Worm (Caenorhabditis elegans) whole organism, young adult: Measurements from ENCODE around the gene unc-32.

ENCODE experiments used
- B0019.2 ChIP-seq: fragments of 200-800 bp; sonication (Bioruptor generic); conservative IDR thresholded peaks from 2 replicates; pipeline ENCODE4 v1.3.6; 2022; ENCODE audit warnings: missing genetic modification reagents, missing genetic modification characterization, missing compliant biosample characterization
- B0336.3 ChIP-seq: fragments of 200-800 bp; sonication (Bioruptor generic); IDR thresholded peaks from 2 replicates; pipeline ENCODE4 v1.3.6; 2022; ENCODE audit warnings: missing genetic modification characterization, missing compliant biosample characterization
- C06A6.2 ChIP-seq: fragments of 200-800 bp; sonication (Bioruptor generic); conservative IDR thresholded peaks from 2 replicates; pipeline ENCODE4 v1.3.6; 2022; ENCODE audit warnings: missing genetic modification characterization, missing compliant biosample characterization
- D2030.7 ChIP-seq: fragments of 200-800 bp; sonication (Bioruptor generic); IDR thresholded peaks from 2 replicates; pipeline ENCODE4 v1.3.6; 2022; ENCODE audit warnings: missing genetic modification reagents, missing genetic modification characterization, missing compliant biosample characterization
- F22D6.2 ChIP-seq: sonication (generic microtip); optimal IDR thresholded peaks from 2 replicates; lab custom pipeline; 2016; ENCODE audit warnings: mild to moderate bottlenecking, missing genetic modification characterization, missing compliant biosample characterization
- F23B12.7 ChIP-seq: sonication (generic microtip); optimal IDR thresholded peaks from 2 replicates; lab custom pipeline; 2017; ENCODE audit warnings: missing genetic modification characterization, mild to moderate bottlenecking, missing compliant biosample characterization, antibody characterized with exemption, moderate library complexity; ENCODE audit not compliant: insufficient read depth
- F33H1.4 ChIP-seq: fragments of 200-800 bp; sonication (Bioruptor generic); IDR thresholded peaks from 2 replicates; pipeline ENCODE4 v1.3.6; 2022; ENCODE audit warnings: missing genetic modification reagents, missing genetic modification characterization, missing compliant biosample characterization
- K12H6.12 ChIP-seq: fragments of 200-800 bp; sonication (Bioruptor generic); optimal IDR thresholded peaks from 2 replicates; lab custom pipeline; 2018; ENCODE audit warnings: mild to moderate bottlenecking, missing genetic modification characterization, missing compliant biosample characterization
- Y53F4B.3 ChIP-seq: fragments of 200-800 bp; sonication (Bioruptor generic); IDR thresholded peaks from 2 replicates; pipeline ENCODE4 v1.3.6; 2022; ENCODE audit warnings: missing genetic modification reagents, missing genetic modification characterization, missing compliant biosample characterization
- Y53G8AR.9 ChIP-seq: fragments of 200-800 bp; sonication (Bioruptor generic); conservative IDR thresholded peaks from 2 replicates; pipeline ENCODE4 v1.3.6; 2022; ENCODE audit warnings: missing genetic modification reagents, missing genetic modification characterization, missing compliant biosample characterization
- Y56A3A.18 ChIP-seq: fragments of 200-800 bp; sonication (Bioruptor generic); IDR thresholded peaks from 2 replicates; pipeline ENCODE4 v1.3.6; 2022; ENCODE audit warnings: missing genetic modification reagents, missing genetic modification characterization, missing compliant biosample characterization
- Y79H2A.3 ChIP-seq: fragments of 200-800 bp; sonication (Bioruptor generic); conservative IDR thresholded peaks from 2 replicates; pipeline ENCODE4 v1.3.6; 2022; ENCODE audit warnings: missing genetic modification reagents, missing genetic modification characterization, missing compliant biosample characterization
- akir-1 ChIP-seq: fragments of 200-800 bp; sonication (Bioruptor generic); optimal IDR thresholded peaks from 2 replicates; lab custom pipeline; 2018; ENCODE audit warnings: mild to moderate bottlenecking, missing genetic modification characterization, moderate library complexity, missing compliant biosample characterization
- ama-1 ChIP-seq, 3 experiments: fragments of 150-350 bp in 1 of 3; sonication (generic microtip) in 2 of 3; optimal IDR thresholded peaks; 2 replicates each; lab custom pipeline; 2014 to 2018; ENCODE audit warnings: missing biosample characterization in 2 of 3, missing genetic modification characterization in 2 of 3, missing genetic modification reagents in 2 of 3
- aptf-3 ChIP-seq: fragments of 200-800 bp; sonication (Bioruptor generic); IDR thresholded peaks from 2 replicates; pipeline ENCODE4 v1.3.6; 2022; ENCODE audit warnings: missing genetic modification characterization, missing compliant biosample characterization
- attf-6 ChIP-seq: fragments of 200-800 bp; sonication (Bioruptor generic); IDR thresholded peaks from 2 replicates; pipeline ENCODE4 v1.3.6; 2022; ENCODE audit warnings: missing genetic modification reagents, missing genetic modification characterization, missing compliant biosample characterization
- bed-1 ChIP-seq: fragments of 200-800 bp; sonication (Bioruptor generic); IDR thresholded peaks from 2 replicates; pipeline ENCODE4 v1.3.6; 2022; ENCODE audit warnings: missing genetic modification reagents, missing genetic modification characterization, missing compliant biosample characterization
- cebp-1 ChIP-seq, 2 experiments: fragments of 200-800 bp in 1 of 2; sonication (Bioruptor generic) in 1 of 2; sonication (generic microtip) in 1 of 2; IDR thresholded peaks in 1 of 2; optimal IDR thresholded peaks in 1 of 2; 2 replicates each; pipeline versions ENCODE4 v1.3.6 to Lab custom; 2017 to 2022; ENCODE audit warnings: missing compliant biosample characterization in 2 of 2, missing genetic modification characterization in 2 of 2, mild to moderate bottlenecking in 1 of 2, missing genetic modification reagents in 1 of 2, moderate library complexity in 1 of 2
- ceh-40 ChIP-seq: fragments of 200-800 bp; sonication (Bioruptor generic); IDR thresholded peaks from 2 replicates; pipeline ENCODE4 v1.3.6; 2022; ENCODE audit warnings: missing genetic modification characterization, missing compliant biosample characterization
- ceh-91 ChIP-seq: fragments of 200-800 bp; sonication (Bioruptor generic); IDR thresholded peaks from 2 replicates; pipeline ENCODE4 v1.3.6; 2022; ENCODE audit warnings: missing genetic modification reagents, missing genetic modification characterization, missing compliant biosample characterization
- chd-7 ChIP-seq: sonication (generic microtip); optimal IDR thresholded peaks from 2 replicates; lab custom pipeline; 2016; ENCODE audit warnings: mild to moderate bottlenecking, missing genetic modification characterization, moderate library complexity, missing compliant biosample characterization
- dox-1 ChIP-seq: fragments of 200-800 bp; sonication (Bioruptor generic); IDR thresholded peaks from 2 replicates; pipeline ENCODE4 v1.3.6; 2022; ENCODE audit warnings: missing genetic modification reagents, missing genetic modification characterization, missing compliant biosample characterization
- efl-1 ChIP-seq: fragments of 150-350 bp; optimal IDR thresholded peaks from 2 replicates; lab custom pipeline; 2014; ENCODE audit warnings: missing biosample characterization, missing genetic modification reagents, missing genetic modification characterization
- hsf-1 ChIP-seq: fragments of 200-800 bp; sonication (Bioruptor generic); IDR thresholded peaks from 2 replicates; pipeline ENCODE4 v1.3.6; 2022; ENCODE audit warnings: missing genetic modification reagents, missing genetic modification characterization, missing compliant biosample characterization
- lin-26 ChIP-seq: fragments of 200-800 bp; sonication (Bioruptor generic); IDR thresholded peaks from 2 replicates; pipeline ENCODE4 v1.3.6; 2022; ENCODE audit warnings: missing genetic modification reagents, missing genetic modification characterization, missing compliant biosample characterization
- madf-10 ChIP-seq: sonication (generic microtip); optimal IDR thresholded peaks from 2 replicates; lab custom pipeline; 2016; ENCODE audit warnings: mild to moderate bottlenecking, missing genetic modification characterization, missing compliant biosample characterization
- madf-6 ChIP-seq: fragments of 200-800 bp; sonication (Bioruptor generic); IDR thresholded peaks from 2 replicates; pipeline ENCODE4 v1.3.6; 2022; ENCODE audit warnings: missing genetic modification reagents, missing genetic modification characterization, missing compliant biosample characterization
- madf-8 ChIP-seq: fragments of 200-800 bp; sonication (Bioruptor generic); conservative IDR thresholded peaks from 2 replicates; pipeline ENCODE4 v1.3.6; 2022; ENCODE audit warnings: missing genetic modification reagents, missing genetic modification characterization, missing compliant biosample characterization
- mcd-1 ChIP-seq: fragments of 200-800 bp; sonication (Bioruptor generic); IDR thresholded peaks from 2 replicates; pipeline ENCODE4 v1.3.6; 2022; ENCODE audit warnings: missing genetic modification reagents, missing genetic modification characterization, missing compliant biosample characterization
- mes-4 ChIP-seq: sonication (generic microtip); optimal IDR thresholded peaks from 2 replicates; lab custom pipeline; 2016; ENCODE audit warnings: missing genotype, missing genetic modification characterization, missing compliant biosample characterization
- nfyb-1 ChIP-seq: fragments of 200-800 bp; sonication (Bioruptor generic); IDR thresholded peaks from 2 replicates; pipeline ENCODE4 v1.3.6; 2022; ENCODE audit warnings: missing genetic modification reagents, missing genetic modification characterization, missing compliant biosample characterization
- nhr-80 ChIP-seq: sonication (generic microtip); optimal IDR thresholded peaks from 2 replicates; lab custom pipeline; 2016; ENCODE audit warnings: missing genetic modification characterization, missing compliant biosample characterization
- pha-4 ChIP-seq: fragments of 150-350 bp; sonication (generic microtip); optimal IDR thresholded peaks from 2 replicates; lab custom pipeline; 2014; ENCODE audit warnings: missing biosample characterization, missing genetic modification reagents, missing genetic modification characterization
- rcor-1 ChIP-seq: fragments of 200-800 bp; sonication (Bioruptor generic); IDR thresholded peaks from 2 replicates; pipeline ENCODE4 v1.3.6; 2022; ENCODE audit warnings: missing genetic modification reagents, missing genetic modification characterization, missing compliant biosample characterization
- repo-1 ChIP-seq: sonication (generic microtip); optimal IDR thresholded peaks from 2 replicates; lab custom pipeline; 2017; ENCODE audit warnings: mild to moderate bottlenecking, missing genetic modification characterization, missing compliant biosample characterization
- sptf-2 ChIP-seq: fragments of 200-800 bp; sonication (Bioruptor generic); optimal IDR thresholded peaks from 2 replicates; lab custom pipeline; 2018; ENCODE audit warnings: mild to moderate bottlenecking, missing genetic modification characterization, missing compliant biosample characterization
- tlf-1 ChIP-seq: fragments of 200-800 bp; sonication (Bioruptor generic); optimal IDR thresholded peaks from 2 replicates; lab custom pipeline; 2018; ENCODE audit warnings: mild to moderate bottlenecking, missing genetic modification characterization, missing compliant biosample characterization
- unc-130 ChIP-seq: sonication (generic microtip); optimal IDR thresholded peaks from 2 replicates; lab custom pipeline; 2016; ENCODE audit warnings: missing genetic modification reagents, missing genetic modification characterization, missing compliant biosample characterization
- xnd-1 ChIP-seq: sonication (generic microtip); optimal IDR thresholded peaks from 2 replicates; lab custom pipeline; 2016; ENCODE audit warnings: missing genotype, missing genetic modification reagents, missing genetic modification characterization, missing compliant biosample characterization
- ztf-18 ChIP-seq: sonication (generic microtip); optimal IDR thresholded peaks from 2 replicates; lab custom pipeline; 2016; ENCODE audit warnings: missing genotype, mild to moderate bottlenecking, missing genetic modification characterization, missing compliant biosample characterization
- ztf-25 ChIP-seq: fragments of 200-800 bp; sonication (Bioruptor generic); IDR thresholded peaks from 2 replicates; pipeline ENCODE4 v1.3.6; 2022; ENCODE audit warnings: missing genetic modification reagents, missing genetic modification characterization, missing compliant biosample characterization
- ztf-26 ChIP-seq: sonication (generic microtip); optimal IDR thresholded peaks from 2 replicates; lab custom pipeline; 2017; ENCODE audit warnings: missing genetic modification characterization, missing compliant biosample characterization
- ztf-28 ChIP-seq: fragments of 200-800 bp; sonication (Bioruptor generic); IDR thresholded peaks from 2 replicates; pipeline ENCODE4 v1.3.6; 2022; ENCODE audit warnings: missing genetic modification reagents, missing genetic modification characterization, missing compliant biosample characterization
- ztf-6 ChIP-seq: fragments of 200-800 bp; sonication (Bioruptor generic); IDR thresholded peaks from 2 replicates; pipeline ENCODE4 v1.3.6; 2022; ENCODE audit warnings: missing genetic modification reagents, missing genetic modification characterization, missing compliant biosample characterization

The unc-32 gene

DNA sequence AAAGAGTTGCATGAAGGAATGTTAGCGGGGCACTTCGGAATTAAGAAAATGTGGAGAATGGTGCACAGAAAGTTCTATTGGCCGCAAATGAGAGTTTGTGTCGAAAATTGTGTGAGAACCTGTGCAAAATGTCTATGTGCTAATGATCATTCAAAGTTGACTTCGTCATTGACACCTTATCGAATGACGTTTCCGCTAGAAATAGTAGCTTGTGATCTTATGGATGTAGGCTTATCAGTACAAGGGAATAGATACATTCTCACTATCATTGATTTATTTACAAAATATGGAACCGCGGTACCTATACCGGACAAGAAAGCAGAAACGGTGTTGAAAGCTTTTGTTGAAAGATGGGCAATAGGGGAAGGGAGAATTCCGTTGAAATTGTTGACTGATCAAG is 46.9 kb upstream of the unc-32 start:
- TF ChIP-seq nhr-80 (tag; lab: Kevin White, UChicago) (peak; percentile 62), ztf-6 (GFP tag; lab: Robert Waterston, UW) (no peak), cebp-1 (GFP tag; IDR thresholded peaks at IDR 0.05; lab: Robert Waterston, UW) (no peak), cebp-1 (tag; optimal IDR thresholded peaks at IDR 0.05; lab: Kevin White, UChicago) (no peak)

DNA sequence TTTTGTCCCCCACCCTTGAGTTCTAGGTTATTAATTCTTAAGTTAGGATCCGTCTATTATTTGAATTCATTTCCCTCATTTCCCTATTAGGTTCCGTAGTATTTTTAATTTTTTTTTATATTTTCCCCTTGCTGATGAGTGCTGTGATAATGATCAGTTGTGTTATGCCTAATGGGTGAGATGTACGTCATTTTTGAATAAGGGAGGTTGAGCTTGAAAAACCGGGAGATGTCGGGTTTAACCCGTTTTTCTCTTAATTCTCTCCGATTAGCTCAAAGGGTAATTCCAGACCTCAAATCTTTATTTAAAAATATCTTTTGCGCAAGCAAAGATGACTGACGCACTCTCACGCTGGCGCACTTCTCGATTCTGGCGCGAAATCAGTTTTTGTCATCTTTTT is 44.7 kb upstream of the unc-32 start:
- TF ChIP-seq Y53G8AR.9 (GFP tag; lab: Robert Waterston, UW), result peak; percentile 47; the same call in 1 of the 2 replicates
- peak; percentile 27; the same call in 1 of the 2 replicates for TF ChIP-seq rcor-1 (GFP tag; lab: Robert Waterston, UW)
- TF ChIP-seq Y79H2A.3, result peak; percentile 94
- TF ChIP-seq ztf-25 (GFP tag; lab: Robert Waterston, UW), result 0 out of 2 replicates have a peak, but pooled peaks have one; percentile 57
- 0 out of 2 replicates have a peak, but pooled peaks have one; percentile 65 for TF ChIP-seq aptf-3
- TF ChIP-seq madf-8, result 0 out of 2 replicates have a peak, but pooled peaks have one; percentile 48
- 0 out of 2 replicates have a peak, but pooled peaks have one; percentile 7 for TF ChIP-seq mcd-1
- TF ChIP-seq ceh-40 (GFP tag; lab: Robert Waterston, UW), result 0 out of 2 replicates have a peak, but pooled peaks have one; percentile 26
- TF ChIP-seq dox-1, result peak; percentile 40
- TF ChIP-seq F33H1.4 (GFP tag; lab: Robert Waterston, UW), result peak; percentile 23; the same call in 1 of the 2 replicates
- peak; percentile 64; the same call in 1 of the 2 replicates for TF ChIP-seq hsf-1 (GFP tag; lab: Robert Waterston, UW)
- TF ChIP-seq madf-6, result peak; percentile 73
- TF ChIP-seq D2030.7 (GFP tag; lab: Robert Waterston, UW), result 0 out of 2 replicates have a peak, but pooled peaks have one; percentile 26
- TF ChIP-seq nfyb-1, result 0 out of 2 replicates have a peak, but pooled peaks have one; percentile 26
- TF ChIP-seq B0019.2, result peak; percentile 29; the same call in 1 of the 2 replicates
- TF ChIP-seq ceh-91, result 0 out of 2 replicates have a peak, but pooled peaks have one; percentile 30
- TF ChIP-seq Y53F4B.3 (GFP tag; lab: Robert Waterston, UW), result peak; percentile 35; the same call in 1 of the 2 replicates
- TF ChIP-seq attf-6 (GFP tag; lab: Robert Waterston, UW), result peak; percentile 50; the same call in 1 of the 2 replicates

DNA sequence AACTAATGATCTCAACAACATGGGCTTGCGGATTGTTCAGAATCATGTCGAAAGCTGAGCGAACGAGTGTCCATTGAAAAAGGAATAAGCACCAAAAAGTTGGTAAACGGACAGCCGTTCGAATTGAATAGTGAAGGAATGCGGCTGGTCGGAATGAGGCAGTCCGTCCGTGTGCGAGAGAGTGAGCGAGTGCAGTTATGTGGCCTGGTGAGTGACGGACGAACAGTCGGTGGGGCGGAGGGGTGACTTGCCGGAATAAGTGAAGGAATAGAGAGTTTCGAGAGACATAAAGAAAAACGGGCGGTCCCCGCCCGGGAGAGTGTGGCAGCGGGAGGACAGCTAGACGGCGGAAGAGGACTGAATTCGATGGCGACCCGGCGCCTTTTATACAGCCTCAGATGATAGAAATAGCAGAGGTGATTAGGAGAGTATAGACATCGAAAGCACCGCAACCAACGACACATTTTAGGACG is 40.1 kb upstream of the unc-32 start:
- TF ChIP-seq Y79H2A.3 (no peak), ztf-26 (tag; lab: Kevin White, UChicago) (peak; percentile 87), ama-1 (optimal IDR thresholded peaks at IDR 0.05; lab: Kevin White, UChicago) (peak; percentile 95), ama-1 (GFP tag; optimal IDR thresholded peaks at IDR 0.05; lab: Kevin White, UChicago) (no peak), bed-1 (GFP tag; lab: Robert Waterston, UW) (peak; percentile 81; the same call in 1 of the 2 replicates), repo-1 (tag; lab: Kevin White, UChicago) (peak; percentile 66), K12H6.12 (tag; lab: Kevin White, UChicago) (peak; percentile 58), sptf-2 (no peak), C06A6.2 (GFP tag; lab: Robert Waterston, UW) (peak; percentile 73), B0336.3 (GFP tag; lab: Robert Waterston, UW) (peak; percentile 85; the same call in 1 of the 2 replicates), madf-10 (tag; lab: Kevin White, UChicago) (peak; percentile 70), dox-1 (peak; percentile 94), pha-4 (tag; lab: Kevin White, UChicago) (peak; percentile 13), chd-7 (tag; lab: Kevin White, UChicago) (peak; percentile 82), efl-1 (GFP tag; lab: Kevin White, UChicago) (no peak), Y56A3A.18 (GFP tag; lab: Robert Waterston, UW) (peak; percentile 62; the same call in 1 of the 2 replicates), F23B12.7 (tag; lab: Kevin White, UChicago) (no peak), akir-1 (GFP tag; lab: Kevin White, UChicago) (peak; percentile 41), Y53G8AR.9 (GFP tag; lab: Robert Waterston, UW) (peak; percentile 83), lin-26 (GFP tag; lab: Robert Waterston, UW) (peak; percentile 74), B0019.2 (no peak), F22D6.2 (tag; lab: Kevin White, UChicago) (peak; percentile 52), xnd-1 (tag; lab: Kevin White, UChicago) (no peak), tlf-1 (peak; percentile 69), ztf-28 (GFP tag; lab: Robert Waterston, UW) (no peak), F33H1.4 (GFP tag; lab: Robert Waterston, UW) (no peak), ztf-18 (tag; lab: Kevin White, UChicago) (peak; percentile 73), mes-4 (tag; lab: Kevin White, UChicago) (no peak), nhr-80 (tag; lab: Kevin White, UChicago) (peak; percentile 98), unc-130 (GFP tag; lab: Kevin White, UChicago) (peak; percentile 16)
